Worm (Caenorhabditis elegans): ENCODE data around the gene F02D10.3.

ce11 chrX:13499098-13499497, 36.7 kb upstream of the F02D10.3 start:
- no peak for TF ChIP-seq ztf-16 (tag; optimal IDR thresholded peaks at IDR 0.05)
- TF ChIP-seq sox-2 (GFP tag; IDR thresholded peaks at IDR 0.05), result no peak
- TF ChIP-seq pha-4 (tag; optimal IDR thresholded peaks at IDR 0.05), result no peak
- TF ChIP-seq che-1 (tag; optimal IDR thresholded peaks at IDR 0.05), result no peak
- no peak for TF ChIP-seq dve-1 (tag; optimal IDR thresholded peaks at IDR 0.05)
- no peak for TF ChIP-seq pat-9 (tag; optimal IDR thresholded peaks at IDR 0.05)
- no peak for TF ChIP-seq pax-1 (tag; optimal IDR thresholded peaks at IDR 0.05)
- no peak for TF ChIP-seq C08G9.2 (tag; optimal IDR thresholded peaks at IDR 0.05)
- no peak for TF ChIP-seq hlh-30 (tag; optimal IDR thresholded peaks at IDR 0.05; ENCODE audit: insufficient read depth)
